Fruit fly (Drosophila melanogaster) whole organism, wandering third instar larva: ENCODE measurements around the gene fbl.

Experiments
- Abd-B ChIP-seq: fragments of >200 bp; optimal IDR thresholded peaks from 2 replicates; lab custom pipeline; 2017; ENCODE audit warnings: missing biosample characterization, missing genetic modification characterization
- CG32264 ChIP-seq: fragments of 200-800 bp; sonication (Bioruptor generic); optimal IDR thresholded peaks from 2 replicates; lab custom pipeline; 2016; ENCODE audit warnings: missing biosample characterization, missing genetic modification characterization
- CG9705 ChIP-seq: fragments of 200-800 bp; sonication (Bioruptor generic); optimal IDR thresholded peaks from 2 replicates; lab custom pipeline; 2018; ENCODE audit warnings: missing biosample characterization, mild to moderate bottlenecking, missing genetic modification characterization
- CrebA ChIP-seq: fragments of 200-800 bp; sonication (Bioruptor generic); optimal IDR thresholded peaks from 2 replicates; lab custom pipeline; 2016; ENCODE audit warnings: missing biosample characterization, mild to moderate bottlenecking, missing genetic modification characterization, borderline replicate concordance
- Dfd ChIP-seq: fragments of >200 bp; optimal IDR thresholded peaks from 2 replicates; lab custom pipeline; 2017; ENCODE audit warnings: missing biosample characterization, missing genetic modification characterization
- Dif ChIP-seq: fragments of 200-275, 200-300 bp; sonication (Bioruptor generic); optimal IDR thresholded peaks from 2 replicates; lab custom pipeline; 2018; ENCODE audit warnings: missing biosample characterization, missing genetic modification characterization; ENCODE audit not compliant: partially characterized antibody
- GATAd ChIP-seq: sonication (Bioruptor generic); optimal IDR thresholded peaks from 2 replicates; lab custom pipeline; 2016; ENCODE audit warnings: missing biosample characterization, missing genetic modification characterization
- HLH106 ChIP-seq: fragments of 200-800 bp; optimal IDR thresholded peaks from 3 replicates; lab custom pipeline; 2019; ENCODE audit warnings: missing biosample characterization, mild to moderate bottlenecking, missing genetic modification characterization, moderate library complexity
- Hnf4 ChIP-seq: fragments of 200-800 bp; sonication (Bioruptor generic); optimal IDR thresholded peaks from 2 replicates; lab custom pipeline; 2016; ENCODE audit warnings: missing biosample characterization, mild to moderate bottlenecking, missing genetic modification characterization
- Hr78 ChIP-seq: fragments of >200 bp; optimal IDR thresholded peaks from 2 replicates; lab custom pipeline; 2017; ENCODE audit warnings: missing biosample characterization, missing genetic modification characterization
- Hr83 ChIP-seq: fragments of 200-300 bp; sonication (Bioruptor generic); optimal IDR thresholded peaks from 2 replicates; lab custom pipeline; 2016; ENCODE audit warnings: missing biosample characterization, mild to moderate bottlenecking, missing genetic modification characterization, moderate library complexity; ENCODE audit not compliant: poor library complexity, severe bottlenecking
- Jra ChIP-seq: sonication (Bioruptor generic); optimal IDR thresholded peaks from 2 replicates; lab custom pipeline; 2016; ENCODE audit warnings: missing biosample characterization, missing genetic modification characterization
- Mio ChIP-seq: sonication (Bioruptor generic); optimal IDR thresholded peaks from 2 replicates; lab custom pipeline; 2016; ENCODE audit warnings: missing biosample characterization, missing genetic modification characterization
- Myc ChIP-seq: fragments of >200 bp; optimal IDR thresholded peaks from 2 replicates; lab custom pipeline; 2017
- N ChIP-seq: fragments of >200 bp; optimal IDR thresholded peaks from 2 replicates; lab custom pipeline; 2018; ENCODE audit warnings: missing biosample characterization, missing external identifiers, missing genetic modification characterization
- OdsH ChIP-seq: fragments of 200-800 bp; sonication (Bioruptor generic); optimal IDR thresholded peaks from 2 replicates; lab custom pipeline; 2016; ENCODE audit warnings: missing biosample characterization, mild to moderate bottlenecking, missing genetic modification characterization
- Rel ChIP-seq, 2 experiments: fragments of 200-800 bp; sonication (Bioruptor generic) in 1 of 2; optimal IDR thresholded peaks; 2 replicates in 1 of 2; 3 replicates in 1 of 2; lab custom pipeline; 2016 to 2019; ENCODE audit warnings: mild to moderate bottlenecking in 2 of 2, missing biosample characterization in 2 of 2, missing genetic modification characterization in 2 of 2, moderate library complexity in 1 of 2
- Sp1 ChIP-seq: fragments of 200-800 bp; sonication (Bioruptor generic); optimal IDR thresholded peaks from 3 replicates; lab custom pipeline; 2019; ENCODE audit warnings: missing biosample characterization, mild to moderate bottlenecking, missing genetic modification characterization, moderate library complexity
- Vsx2 ChIP-seq: fragments of 200-300, 225-300 bp; sonication (Bioruptor generic); optimal IDR thresholded peaks from 2 replicates; lab custom pipeline; 2018; ENCODE audit warnings: missing biosample characterization, missing genetic modification characterization; ENCODE audit not compliant: partially characterized antibody
- br ChIP-seq: fragments of 200-800 bp; sonication (Bioruptor generic); optimal IDR thresholded peaks from 2 replicates; lab custom pipeline; 2016; ENCODE audit warnings: missing biosample characterization, missing genetic modification characterization
- brk ChIP-seq: fragments of 200-800 bp; sonication (Bioruptor generic); optimal IDR thresholded peaks from 2 replicates; lab custom pipeline; 2016; ENCODE audit warnings: missing biosample characterization, mild to moderate bottlenecking, missing genetic modification characterization
- dl ChIP-seq, 2 experiments: fragments of 175-275, 200-275 bp in 1 of 2; fragments of 200-275 bp in 1 of 2; sonication (Bioruptor generic); optimal IDR thresholded peaks; lab custom pipeline; 2018; ENCODE audit warnings: mild to moderate bottlenecking in 2 of 2, missing biosample characterization in 2 of 2, missing genetic modification characterization in 2 of 2, moderate library complexity in 2 of 2; ENCODE audit not compliant: partially characterized antibody in 2 of 2, insufficient read depth in 1 of 2
- dmrt93B ChIP-seq: fragments of 200-800 bp; sonication (Bioruptor generic); optimal IDR thresholded peaks from 2 replicates; lab custom pipeline; 2018; ENCODE audit warnings: missing biosample characterization, mild to moderate bottlenecking, missing genetic modification characterization
- dsf ChIP-seq: sonication (Bioruptor generic); optimal IDR thresholded peaks from 2 replicates; lab custom pipeline; 2016; ENCODE audit warnings: missing biosample characterization, missing genetic modification characterization, borderline replicate concordance
- ey ChIP-seq: fragments of 200-800 bp; sonication (Bioruptor generic); optimal IDR thresholded peaks from 2 replicates; lab custom pipeline; 2016; ENCODE audit warnings: missing biosample characterization, missing genetic modification characterization
- foxo ChIP-seq, 2 experiments: fragments of 200-800 bp; sonication (Bioruptor generic); optimal IDR thresholded peaks; 2 replicates in 1 of 2; 3 replicates in 1 of 2; lab custom pipeline; 2016 to 2017; ENCODE audit warnings: missing biosample characterization in 2 of 2, missing genetic modification characterization in 2 of 2
- fru ChIP-seq: fragments of 200-800 bp; sonication (Bioruptor generic); optimal IDR thresholded peaks from 3 replicates; lab custom pipeline; 2016; ENCODE audit warnings: missing biosample characterization, mild to moderate bottlenecking, missing genetic modification characterization
- h ChIP-seq: fragments of 200-800 bp; sonication (Bioruptor generic); optimal IDR thresholded peaks from 3 replicates; lab custom pipeline; 2016; ENCODE audit warnings: missing biosample characterization, mild to moderate bottlenecking, missing genetic modification characterization
- jim ChIP-seq: fragments of 175-275, 200-325 bp; sonication (Bioruptor generic); optimal IDR thresholded peaks from 2 replicates; lab custom pipeline; 2016; ENCODE audit warnings: missing biosample characterization, mild to moderate bottlenecking, missing genetic modification characterization
- lola ChIP-seq: fragments of >200 bp; optimal IDR thresholded peaks from 2 replicates; lab custom pipeline; 2017; ENCODE audit warnings: missing biosample characterization, missing genetic modification characterization
- pan ChIP-seq: fragments of >200 bp; optimal IDR thresholded peaks from 2 replicates; lab custom pipeline; 2017
- psq ChIP-seq: fragments of 200-800 bp; sonication (Bioruptor generic); optimal IDR thresholded peaks from 3 replicates; lab custom pipeline; 2017; ENCODE audit warnings: missing biosample characterization, mild to moderate bottlenecking, missing genetic modification characterization, moderate library complexity
- rgr ChIP-seq: fragments of 200-800 bp; sonication (Bioruptor generic); optimal IDR thresholded peaks from 3 replicates; lab custom pipeline; 2016; ENCODE audit warnings: missing biosample characterization, mild to moderate bottlenecking, missing genetic modification characterization
- sage ChIP-seq: fragments of 200-800 bp; sonication (Bioruptor generic); optimal IDR thresholded peaks from 2 replicates; lab custom pipeline; 2016; ENCODE audit warnings: missing biosample characterization, mild to moderate bottlenecking, missing genetic modification characterization
- sv ChIP-seq: fragments of 200-800 bp; sonication (Bioruptor generic); optimal IDR thresholded peaks from 3 replicates; lab custom pipeline; 2016; ENCODE audit warnings: missing biosample characterization, missing genetic modification characterization
- tai ChIP-seq: sonication (Bioruptor generic); optimal IDR thresholded peaks from 2 replicates; lab custom pipeline; 2016; ENCODE audit warnings: missing biosample characterization, missing genetic modification characterization
- usp ChIP-seq: fragments of >200 bp; optimal IDR thresholded peaks from 2 replicates; lab custom pipeline; 2017; ENCODE audit warnings: missing biosample characterization, missing genetic modification characterization
- woc ChIP-seq: sonication (Bioruptor generic); optimal IDR thresholded peaks from 2 replicates; lab custom pipeline; 2016; ENCODE audit warnings: missing biosample characterization, mild to moderate bottlenecking, missing genetic modification characterization

Gene fbl

DNA sequence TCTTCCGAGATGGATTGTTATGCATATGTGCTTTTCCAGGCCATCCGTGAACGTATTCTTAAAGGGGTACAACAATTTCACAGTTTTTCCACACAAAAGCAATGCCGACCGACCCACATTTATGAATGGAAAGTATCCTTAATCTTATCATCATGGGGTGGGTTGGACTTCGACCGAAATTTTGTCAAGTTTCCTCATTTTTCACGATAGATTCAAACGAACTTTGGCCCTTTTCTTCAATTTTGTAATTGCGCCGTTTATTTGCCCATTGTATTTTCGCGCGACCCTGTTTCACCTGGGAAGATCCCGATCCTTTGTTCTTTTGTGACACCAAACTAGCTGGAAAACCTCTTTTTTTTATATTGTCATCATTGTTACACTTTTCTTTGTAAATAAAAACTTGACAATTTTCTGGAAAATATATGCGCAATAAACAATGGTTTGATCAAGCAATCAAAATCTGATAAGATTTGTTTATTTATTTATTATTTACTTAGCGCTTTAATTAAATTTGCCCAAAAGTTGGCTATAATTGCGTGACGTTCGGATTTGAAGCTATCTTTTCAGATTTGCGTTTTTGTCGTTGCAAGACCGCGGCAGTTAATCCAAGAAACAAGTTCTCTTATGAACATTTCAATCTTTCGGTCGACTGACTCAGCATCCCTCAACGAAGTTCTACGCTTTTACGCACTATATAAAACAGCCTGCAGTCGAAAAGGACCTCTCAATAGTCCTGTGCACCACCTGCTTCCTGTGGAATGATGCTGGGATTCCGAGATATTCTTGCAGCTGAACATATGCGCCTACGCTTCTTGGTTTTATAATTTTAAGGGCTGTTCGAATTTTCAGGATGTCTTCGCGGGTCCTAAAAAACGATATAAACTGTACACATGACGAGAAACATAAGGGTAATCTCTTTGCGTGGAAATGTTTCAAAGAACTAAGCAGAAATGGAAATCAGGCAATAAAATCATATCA lies 22.0 kb downstream of the fbl start:
- TF ChIP-seq Vsx2 = no peak
- TF ChIP-seq Sp1 (GFP tag; lab: Kevin White, UChicago) = peak; percentile 14
- peak; percentile 66 for TF ChIP-seq Myc (lab: Kevin White, UChicago)
- peak; percentile 64 for TF ChIP-seq N
- TF ChIP-seq, all 38 proteins: peak for 3

dm6 chr3L:20410345-20410744 lies 26.1 kb downstream of the fbl start, which contains the start of gene CG13248:
Gene CG13248, minus strand, starts transcription at chr3L:20410566.
- no peak for TF ChIP-seq foxo (GFP tag; optimal IDR thresholded peaks at IDR 0.05; lab: Kevin White, UChicago)
- no peak for TF ChIP-seq N
- TF ChIP-seq pan (lab: Kevin White, UChicago) = no peak
- no peak for TF ChIP-seq dl (GFP tag; optimal IDR thresholded peaks at IDR 0.05; lab: Kevin White, UChicago; ENCODE audit: insufficient read depth in 1 of 2, partially characterized antibody in 2 of 2)
- TF ChIP-seq Mio (GFP tag; lab: Kevin White, UChicago) = no peak
- no peak for TF ChIP-seq brk (GFP tag; lab: Kevin White, UChicago)
- TF ChIP-seq Rel (GFP tag; optimal IDR thresholded peaks at IDR 0.05; lab: Kevin White, UChicago) = no peak
- no peak for TF ChIP-seq Rel (tag; optimal IDR thresholded peaks at IDR 0.05; lab: Kevin White, UChicago)
- TF ChIP-seq Dfd (GFP tag; lab: Kevin White, UChicago) = no peak
- no peak for TF ChIP-seq Hr83 (GFP tag; lab: Kevin White, UChicago)
- no peak for TF ChIP-seq OdsH (GFP tag; lab: Kevin White, UChicago)
- TF ChIP-seq Jra = no peak
- no peak for TF ChIP-seq Vsx2
- TF ChIP-seq CrebA (GFP tag; lab: Kevin White, UChicago) = no peak
- TF ChIP-seq HLH106 (tag; lab: Kevin White, UChicago) = no peak
- no peak for TF ChIP-seq usp (GFP tag; lab: Kevin White, UChicago)
- no peak for TF ChIP-seq psq (GFP tag; lab: Kevin White, UChicago)
- no peak for TF ChIP-seq sv (GFP tag; lab: Kevin White, UChicago)
- TF ChIP-seq GATAd (GFP tag; lab: Kevin White, UChicago) = no peak

dm6 chr3L:20410780-20411179 lies 26.6 kb downstream of the fbl start:
- TF ChIP-seq usp (GFP tag; lab: Kevin White, UChicago) (no peak), h (GFP tag; lab: Kevin White, UChicago) (no peak), tai (GFP tag; lab: Kevin White, UChicago) (no peak), br (GFP tag; lab: Kevin White, UChicago) (no peak), Jra (no peak), CrebA (GFP tag; lab: Kevin White, UChicago) (no peak), lola (no peak), CG32264 (GFP tag; lab: Kevin White, UChicago) (no peak), ey (no peak), Hr78 (GFP tag; lab: Kevin White, UChicago) (no peak), HLH106 (tag; lab: Kevin White, UChicago) (no peak), foxo (GFP tag; optimal IDR thresholded peaks at IDR 0.05; lab: Kevin White, UChicago) (no peak), GATAd (GFP tag; lab: Kevin White, UChicago) (no peak), dl (GFP tag; optimal IDR thresholded peaks at IDR 0.05; lab: Kevin White, UChicago; ENCODE audit: insufficient read depth in 1 of 2, partially characterized antibody in 2 of 2) (no peak), Myc (lab: Kevin White, UChicago) (peak; percentile 27), Dif (no peak), woc (GFP tag; lab: Kevin White, UChicago) (no peak), N (peak; percentile 11), psq (GFP tag; lab: Kevin White, UChicago) (no peak), Rel (GFP tag; optimal IDR thresholded peaks at IDR 0.05; lab: Kevin White, UChicago) (no peak), Rel (tag; optimal IDR thresholded peaks at IDR 0.05; lab: Kevin White, UChicago) (no peak), jim (GFP tag; lab: Kevin White, UChicago) (no peak), Vsx2 (peak; percentile 93), Abd-B (GFP tag; lab: Kevin White, UChicago) (no peak), Mio (GFP tag; lab: Kevin White, UChicago) (no peak), dmrt93B (GFP tag; lab: Kevin White, UChicago) (no peak), Hnf4 (GFP tag; lab: Kevin White, UChicago) (no peak), CG9705 (GFP tag; lab: Kevin White, UChicago) (no peak), Dfd (GFP tag; lab: Kevin White, UChicago) (no peak), OdsH (GFP tag; lab: Kevin White, UChicago) (no peak), Hr83 (GFP tag; lab: Kevin White, UChicago) (no peak), brk (GFP tag; lab: Kevin White, UChicago) (no peak), rgr (GFP tag; lab: Kevin White, UChicago) (peak; percentile 7), sv (GFP tag; lab: Kevin White, UChicago) (no peak), dsf (GFP tag; lab: Kevin White, UChicago) (no peak), sage (GFP tag; lab: Kevin White, UChicago) (no peak), pan (lab: Kevin White, UChicago) (no peak), fru (GFP tag; lab: Kevin White, UChicago) (peak; percentile 2), Sp1 (GFP tag; lab: Kevin White, UChicago) (no peak)
